Fruit fly (Drosophila melanogaster): ENCODE measurements around the gene Ravus.

Gene Ravus

DNA sequence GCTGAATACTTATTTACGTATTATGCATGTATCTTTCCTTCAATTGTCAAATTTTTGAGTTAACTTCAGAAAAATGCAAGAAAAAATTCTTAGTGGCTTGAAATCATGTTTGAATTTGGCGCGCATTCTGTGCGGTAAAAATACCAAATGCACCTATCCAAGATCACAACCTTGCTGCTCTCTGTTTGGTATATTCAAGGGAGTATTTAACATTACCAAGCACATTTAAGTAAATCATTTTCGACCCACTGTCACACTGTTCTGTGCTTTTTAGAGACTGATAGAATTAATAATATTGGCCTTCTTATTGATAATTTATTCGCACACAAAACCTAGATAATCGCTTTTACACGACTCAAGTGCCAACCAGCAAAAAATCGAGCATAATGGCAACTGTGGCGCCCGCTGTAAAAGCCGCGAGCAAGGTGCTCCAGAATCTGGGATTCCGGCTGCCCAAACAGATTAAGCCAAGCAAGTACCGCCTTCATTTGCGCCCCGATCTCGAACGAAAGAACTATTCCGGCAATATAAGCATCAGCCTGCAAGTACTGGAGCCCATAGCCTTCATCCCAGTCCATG, 45.4 kb upstream of the Ravus start:
- TF ChIP-seq twi (tag; optimal IDR thresholded peaks at IDR 0.05) (no peak), trem (tag; optimal IDR thresholded peaks at IDR 0.05) (peak; percentile 45), CG14710 (tag; optimal IDR thresholded peaks at IDR 0.05) (peak; percentile 36), CG2116 (GFP tag; optimal IDR thresholded peaks at IDR 0.05) (peak; percentile 42), B-H2 (GFP tag; optimal IDR thresholded peaks at IDR 0.05) (no peak), CG18011 (GFP tag; optimal IDR thresholded peaks at IDR 0.05) (peak; percentile 11), nau (GFP tag; optimal IDR thresholded peaks at IDR 0.05) (no peak), pzg (GFP tag; optimal IDR thresholded peaks at IDR 0.05) (peak; percentile 93), CG16813 (GFP tag; IDR thresholded peaks at IDR 0.05; ENCODE audit: partially characterized antibody) (peak; percentile 29; the same call in 1 of the 3 replicates), Lim3 (GFP tag; IDR thresholded peaks at IDR 0.05) (no peak), Taf1 (GFP tag; IDR thresholded peaks at IDR 0.05) (no peak), al (GFP tag; IDR thresholded peaks at IDR 0.05) (no peak), lov (optimal IDR thresholded peaks at IDR 0.05) (no peak), lov (GFP tag; IDR thresholded peaks at IDR 0.05) (no peak), Med (GFP tag) (peak; percentile 55), HmgZ (tag; optimal IDR thresholded peaks at IDR 0.05) (peak; percentile 65), GATAe (GFP tag; conservative IDR thresholded peaks at IDR 0.05) (no peak), ftz-f1 (GFP tag; optimal IDR thresholded peaks at IDR 0.05) (peak; percentile 8), Myb (GFP tag; optimal IDR thresholded peaks at IDR 0.05) (peak; percentile 82), BEAF-32 (GFP tag; optimal IDR thresholded peaks at IDR 0.05) (peak; percentile 44), CG7928 (GFP tag; optimal IDR thresholded peaks at IDR 0.05) (peak; percentile 2), E2f2 (GFP tag; IDR thresholded peaks at IDR 0.05) (peak; percentile 96), CG11723 (GFP tag; optimal IDR thresholded peaks at IDR 0.05) (no peak), HmgD (GFP tag; optimal IDR thresholded peaks at IDR 0.05) (peak; percentile 55), MBD-R2 (GFP tag; IDR thresholded peaks at IDR 0.05) (peak; percentile 78), nmo (GFP tag; optimal IDR thresholded peaks at IDR 0.05) (peak; percentile 48), CG4360 (GFP tag; IDR thresholded peaks at IDR 0.05) (no peak), vnd (GFP tag; IDR thresholded peaks at IDR 0.05; ENCODE audit: partially characterized antibody) (0 out of 3 replicates have a peak, but pooled peaks have one; percentile 35), Pdp1 (GFP tag; optimal IDR thresholded peaks at IDR 0.05) (peak in 1 of 2 experiments; percentile 39), CG12659 (GFP tag; optimal IDR thresholded peaks at IDR 0.05) (peak; percentile 61), zen (tag; optimal IDR thresholded peaks at IDR 0.05) (peak; percentile 23), Sin3A (optimal IDR thresholded peaks at IDR 0.05) (peak; percentile 14), CG4617 (GFP tag; optimal IDR thresholded peaks at IDR 0.05; ENCODE audit: borderline replicate concordance) (peak; percentile 82), MESR4 (GFP tag; optimal IDR thresholded peaks at IDR 0.05) (peak; percentile 52), CG33213 (GFP tag; optimal IDR thresholded peaks at IDR 0.05) (peak; percentile 48), CG10565 (GFP tag; optimal IDR thresholded peaks at IDR 0.05) (no peak), Dp (GFP tag; optimal IDR thresholded peaks at IDR 0.05) (peak; percentile 93), CG10274 (GFP tag; optimal IDR thresholded peaks at IDR 0.05) (no peak), oc (tag; optimal IDR thresholded peaks at IDR 0.05) (peak; percentile 3), CG1603 (tag; optimal IDR thresholded peaks at IDR 0.05) (peak; percentile 80), CG17359 (tag; optimal IDR thresholded peaks at IDR 0.05) (no peak), CG42726 (GFP tag; IDR thresholded peaks at IDR 0.05; ENCODE audit: partially characterized antibody) (peak; percentile 13; the same call in 1 of the 2 replicates), phol (tag; optimal IDR thresholded peaks at IDR 0.05) (peak; percentile 28), pita (GFP tag; optimal IDR thresholded peaks at IDR 0.05) (peak; percentile 47), Sry-δ (GFP tag; optimal IDR thresholded peaks at IDR 0.05) (peak; percentile 62), CG15514 (GFP tag; optimal IDR thresholded peaks at IDR 0.05) (peak; percentile 51), grn (GFP tag; optimal IDR thresholded peaks at IDR 0.05) (peak; percentile 19), amos (GFP tag; IDR thresholded peaks at IDR 0.05; ENCODE audit: partially characterized antibody) (peak; percentile 6; the same call in 1 of the 2 replicates), CG9797 (GFP tag; optimal IDR thresholded peaks at IDR 0.05) (peak; percentile 79)
